Fruit fly (Drosophila melanogaster): ENCODE data around the gene CtsB.

- TF ChIP-seq psq (optimal IDR thresholded peaks at IDR 0.05) (no peak), CG8478 (optimal IDR thresholded peaks at IDR 0.05) (no peak), usp (GFP tag; optimal IDR thresholded peaks at IDR 0.05) (no peak), pan (optimal IDR thresholded peaks at IDR 0.05) (no peak)
Observed at dm6 chrX:13749873-13750241, 32.1 kb downstream of the CtsB start.
